Fruit fly (Drosophila melanogaster) Kc167 (cell line): Measurements from ENCODE around the gene CG14739.

Experiments
- Myc ChIP-seq: fragments of >200 bp; optimal IDR thresholded peaks from 2 replicates; lab custom pipeline; 2017; ENCODE audit warnings: missing external identifiers
- Sin3A ChIP-seq: fragments of >200 bp; optimal IDR thresholded peaks from 2 replicates; lab custom pipeline; 2018; ENCODE audit warnings: missing external identifiers
- h ChIP-seq: fragments of >200 bp; optimal IDR thresholded peaks from 3 replicates; lab custom pipeline; 2018; ENCODE audit warnings: missing external identifiers
- insv ChIP-seq: fragments of >200 bp; optimal IDR thresholded peaks from 3 replicates; lab custom pipeline; 2018; ENCODE audit warnings: missing external identifiers
- psq ChIP-seq: fragments of >200 bp; optimal IDR thresholded peaks from 2 replicates; lab custom pipeline; 2017; ENCODE audit warnings: missing external identifiers
- ttk ChIP-seq: sonication (Bioruptor generic); optimal IDR thresholded peaks from 2 replicates; lab custom pipeline; 2017; ENCODE audit warnings: missing external identifiers

Gene CG14739

DNA sequence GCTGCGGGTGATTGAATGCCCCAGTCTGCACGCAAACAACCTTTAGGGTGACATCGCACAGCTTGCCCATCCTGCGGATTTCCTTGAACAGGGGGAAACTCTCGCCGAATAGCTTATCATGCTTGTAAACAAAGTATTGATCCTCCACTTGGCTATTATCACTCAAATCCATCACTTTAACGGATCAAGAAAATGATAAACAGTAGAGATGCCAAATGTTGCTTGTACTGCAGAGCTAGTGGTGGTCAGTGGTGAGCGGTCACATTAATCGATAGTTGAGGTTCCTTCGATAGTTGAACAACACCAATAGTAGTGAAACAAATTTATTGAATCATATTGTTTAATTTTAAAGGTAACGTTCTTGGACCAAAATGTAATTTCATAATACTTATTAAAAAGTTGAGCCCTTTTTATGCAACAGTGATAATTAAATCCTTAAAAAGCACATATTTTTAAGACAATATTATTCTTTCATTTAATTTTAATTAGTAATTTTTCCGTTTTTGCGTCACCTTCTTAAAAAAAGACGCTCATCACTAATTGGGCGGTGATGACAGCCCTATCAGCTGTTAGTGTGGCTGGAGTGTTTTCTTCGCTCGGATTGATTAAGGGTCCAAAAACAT, 38.7 kb downstream of the CG14739 start, which contains the start of the genes KLHL18 and GCC185:
Gene KLHL18 (minus strand): TSS at position 233 of the 623 bp plus-strand sequence.
Gene GCC185 (plus strand): TSS at position 571 of the 623 bp plus-strand sequence.
- TF ChIP-seq h (lab: Kevin White, UChicago) (no peak), ttk (lab: Kevin White, UChicago) (no peak), Sin3A (no peak)

- TF ChIP-seq Sin3A (no peak), ttk (lab: Kevin White, UChicago) (no peak)
Observed at dm6 chr3R:12006417-12006816, 42.6 kb downstream of the CG14739 start.

DNA sequence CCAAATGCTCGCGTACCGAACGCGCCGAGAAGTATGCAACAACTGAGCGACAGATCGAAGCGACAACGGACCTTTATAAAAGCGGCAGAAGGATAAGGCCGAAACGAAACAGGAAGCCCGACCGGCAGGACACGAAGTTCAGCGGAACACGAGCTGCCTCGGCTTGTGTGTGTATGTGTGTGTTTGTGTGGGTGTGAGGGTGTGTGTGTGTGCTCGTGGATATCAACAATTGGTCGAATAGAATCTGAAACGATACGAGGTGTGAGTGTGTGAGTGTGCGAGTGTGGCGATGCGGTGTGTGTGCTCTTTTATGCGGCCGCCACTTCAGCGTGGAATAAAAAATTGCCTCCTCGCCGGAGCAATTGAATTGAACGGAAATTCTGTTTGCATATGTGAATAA, 43.6 kb downstream of the CG14739 start, which contains the start of gene Tk:
Gene Tk (minus strand): TSS at position 57 of the 400 bp plus-strand sequence.
- TF ChIP-seq Myc (lab: Kevin White, UChicago): no peak
- TF ChIP-seq Sin3A: no peak
- TF ChIP-seq psq (lab: Kevin White, UChicago): no peak
- no peak for TF ChIP-seq ttk (lab: Kevin White, UChicago)
- no peak for TF ChIP-seq h (lab: Kevin White, UChicago)
- no peak for TF ChIP-seq insv

DNA sequence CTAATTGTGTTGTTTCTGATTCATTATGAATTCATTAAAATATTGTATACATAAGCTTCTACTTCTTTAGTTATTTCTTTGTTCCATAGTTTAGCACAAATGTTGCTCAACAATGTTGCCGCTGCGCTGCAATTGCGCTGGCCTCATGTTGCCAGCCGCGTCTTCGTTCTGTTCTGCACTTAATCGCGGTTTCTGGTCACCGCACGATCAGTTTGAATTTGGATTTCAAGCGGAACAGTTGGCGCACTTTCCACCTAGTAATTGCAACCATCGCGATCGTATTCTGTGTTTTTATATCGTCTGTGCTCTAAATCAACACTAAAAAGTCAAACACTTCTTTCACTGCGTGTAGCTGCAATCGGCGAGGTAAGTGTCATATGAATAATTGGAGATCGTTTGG, 49.9 kb downstream of the CG14739 start, which contains the start of gene Ect3:
Gene Ect3 (plus strand): TSS at position 205 of the 400 bp plus-strand sequence.
- no peak for TF ChIP-seq Myc (lab: Kevin White, UChicago)
